Worm (Caenorhabditis elegans) whole organism, L4 larva: Measurements from ENCODE around the gene sru-31.

ENCODE experiments used
- R02D3.7 ChIP-seq: fragments of 150-350 bp; sonication (generic microtip); optimal IDR thresholded peaks from 3 replicates; lab custom pipeline; 2014; ENCODE audit warnings: missing biosample characterization, missing genetic modification characterization
- ceh-28 ChIP-seq: fragments of 150-350 bp; optimal IDR thresholded peaks from 2 replicates; lab custom pipeline; 2014; ENCODE audit warnings: missing biosample characterization, missing genetic modification reagents, missing genetic modification characterization
- daf-19 ChIP-seq: fragments of 200-800 bp; sonication (Bioruptor generic); conservative IDR thresholded peaks from 2 replicates; pipeline ENCODE4 v1.3.6; 2022; ENCODE audit warnings: missing genetic modification characterization, missing compliant biosample characterization
- dve-1 ChIP-seq: sonication (generic microtip); optimal IDR thresholded peaks from 2 replicates; lab custom pipeline; 2017; ENCODE audit warnings: antibody characterized with exemption, mild to moderate bottlenecking, missing genetic modification characterization, missing compliant biosample characterization; ENCODE audit not compliant: insufficient read depth
- egl-43 ChIP-seq: fragments of 200-800 bp; sonication (Bioruptor generic); IDR thresholded peaks from 2 replicates; pipeline ENCODE4 v1.3.6; 2022; ENCODE audit warnings: missing genetic modification reagents, missing genetic modification characterization, missing compliant biosample characterization
- lim-7 ChIP-seq: fragments of 200-800 bp; sonication (Bioruptor generic); IDR thresholded peaks from 2 replicates; pipeline ENCODE4 v1.3.6; 2022; ENCODE audit warnings: missing genetic modification characterization, missing compliant biosample characterization
- lin-15B ChIP-seq: fragments of 150-350 bp; sonication (generic microtip); optimal IDR thresholded peaks from 3 replicates; lab custom pipeline; 2014; ENCODE audit warnings: missing biosample characterization, missing genetic modification characterization
- mep-1 ChIP-seq: fragments of 150-350 bp; sonication (generic microtip); optimal IDR thresholded peaks from 3 replicates; lab custom pipeline; 2014; ENCODE audit warnings: missing biosample characterization, missing genetic modification characterization
- nhr-28 ChIP-seq: fragments of 150-350 bp; optimal IDR thresholded peaks from 2 replicates; lab custom pipeline; 2014; ENCODE audit warnings: missing biosample characterization, missing genetic modification characterization
- sdz-12 ChIP-seq: fragments of 200-800 bp; sonication (Bioruptor generic); optimal IDR thresholded peaks from 2 replicates; lab custom pipeline; 2018; ENCODE audit warnings: mild to moderate bottlenecking, missing genetic modification characterization, missing compliant biosample characterization
- unc-130 ChIP-seq: sonication (generic microtip); optimal IDR thresholded peaks from 2 replicates; lab custom pipeline; 2016; ENCODE audit warnings: missing genetic modification reagents, missing genetic modification characterization, missing compliant biosample characterization
- unc-39 ChIP-seq: sonication (generic microtip); optimal IDR thresholded peaks from 2 replicates; lab custom pipeline; 2017; ENCODE audit warnings: missing biosample characterization, missing genetic modification characterization
- ztf-11 ChIP-seq: fragments of 150-350 bp; optimal IDR thresholded peaks from 2 replicates; lab custom pipeline; 2014; ENCODE audit warnings: missing biosample characterization, missing genetic modification characterization

ce11 chrV:9860337-9860736 lies 43.8 kb downstream of the sru-31 start:
- TF ChIP-seq lin-15B (tag; lab: Kevin White, UChicago) = no peak
- TF ChIP-seq R02D3.7 (tag; lab: Kevin White, UChicago) = no peak
- no peak for TF ChIP-seq unc-39 (tag; lab: Kevin White, UChicago)
- TF ChIP-seq nhr-28 = no peak
- TF ChIP-seq sdz-12 (GFP tag; lab: Kevin White, UChicago) = no peak
- TF ChIP-seq ceh-28 = no peak
- TF ChIP-seq mep-1 = no peak
- no peak for TF ChIP-seq ztf-11 (tag; lab: Kevin White, UChicago)
- TF ChIP-seq dve-1 (tag; lab: Kevin White, UChicago) = no peak
- TF ChIP-seq egl-43 (GFP tag; lab: Robert Waterston, UW) = no peak
- TF ChIP-seq daf-19 = no peak
- no peak for TF ChIP-seq lim-7 (GFP tag; lab: Robert Waterston, UW)
- TF ChIP-seq unc-130 = no peak
